Fruit fly (Drosophila melanogaster) whole organism, prepupa: ENCODE measurements around the gene Npc1a.

Experiments used
- Blimp-1 ChIP-seq: fragments of 200-800 bp; sonication (Bioruptor generic); optimal IDR thresholded peaks from 3 replicates; lab custom pipeline; 2017; ENCODE audit warnings: missing biosample characterization, missing genetic modification characterization, mild to moderate bottlenecking, moderate library complexity, missing genetic modification reagents
- CG11294 ChIP-seq: fragments of 200-800 bp; sonication (Bioruptor generic); IDR thresholded peaks from 2 replicates; pipeline ENCODE4 v1.3.6; 2022; ENCODE audit warnings: missing biosample characterization, missing genetic modification characterization
- CG11762 ChIP-seq: fragments of 200-800 bp; sonication (Bioruptor generic); optimal IDR thresholded peaks from 3 replicates; lab custom pipeline; 2016; ENCODE audit warnings: missing biosample characterization, missing genetic modification characterization; ENCODE audit not compliant: insufficient read depth
- CG11902 ChIP-seq: fragments of 200-800 bp; sonication (Bioruptor generic); optimal IDR thresholded peaks from 3 replicates; lab custom pipeline; 2016; ENCODE audit warnings: missing biosample characterization, missing genetic modification characterization
- CG15336 ChIP-seq: fragments of 200-800 bp; sonication (Bioruptor generic); IDR thresholded peaks from 2 replicates; pipeline ENCODE4 v1.3.6; 2022; ENCODE audit warnings: missing biosample characterization, missing genetic modification characterization
- CG16779 ChIP-seq: fragments of 200-800 bp; sonication (Bioruptor generic); optimal IDR thresholded peaks from 3 replicates; lab custom pipeline; 2017; ENCODE audit warnings: missing biosample characterization, mild to moderate bottlenecking, missing genetic modification characterization
- CG3032 ChIP-seq: fragments of 200-800 bp; optimal IDR thresholded peaks from 2 replicates; lab custom pipeline; 2019; ENCODE audit warnings: missing biosample characterization, mild to moderate bottlenecking, missing genetic modification characterization, moderate library complexity
- CG31627 ChIP-seq: fragments of 200-800 bp; sonication (Bioruptor generic); optimal IDR thresholded peaks from 3 replicates; lab custom pipeline; 2016; ENCODE audit warnings: missing biosample characterization, missing genetic modification characterization
- CG34406 ChIP-seq: fragments of 200-800 bp; sonication (Bioruptor generic); optimal IDR thresholded peaks from 3 replicates; lab custom pipeline; 2016; ENCODE audit warnings: missing biosample characterization, missing genetic modification characterization
- CG3919 ChIP-seq: fragments of 200-800 bp; sonication (Bioruptor generic); optimal IDR thresholded peaks from 3 replicates; lab custom pipeline; 2016; ENCODE audit warnings: missing biosample characterization, missing genetic modification characterization
- CG4318 ChIP-seq: fragments of 200-800 bp; sonication (Bioruptor generic); optimal IDR thresholded peaks from 3 replicates; lab custom pipeline; 2017; ENCODE audit warnings: missing biosample characterization, mild to moderate bottlenecking, missing genetic modification characterization
- CG6163 ChIP-seq: fragments of 200-800 bp; sonication (Bioruptor generic); IDR thresholded peaks from 3 replicates; pipeline ENCODE4 v1.3.6; 2022; ENCODE audit warnings: missing biosample characterization, missing genetic modification characterization
- CG6792 ChIP-seq: fragments of 200-800 bp; sonication (Bioruptor generic); optimal IDR thresholded peaks from 3 replicates; lab custom pipeline; 2016; ENCODE audit warnings: missing biosample characterization, missing genetic modification characterization
- CG6808 ChIP-seq: fragments of 200-800 bp; sonication (Bioruptor generic); optimal IDR thresholded peaks from 3 replicates; lab custom pipeline; 2017; ENCODE audit warnings: missing biosample characterization, missing genetic modification characterization, mild to moderate bottlenecking, moderate library complexity, missing genetic modification reagents
- CG6854 ChIP-seq: fragments of 200-800 bp; sonication (Bioruptor generic); optimal IDR thresholded peaks from 2 replicates; lab custom pipeline; 2017; ENCODE audit warnings: missing biosample characterization, mild to moderate bottlenecking, missing genetic modification characterization
- CG8119 ChIP-seq: fragments of 200-800 bp; sonication (Bioruptor generic); IDR thresholded peaks from 3 replicates; pipeline ENCODE4 v1.3.6; 2022; ENCODE audit warnings: missing biosample characterization, missing genetic modification characterization
- CG8319 ChIP-seq: fragments of 200-800 bp; sonication (Bioruptor generic); optimal IDR thresholded peaks from 3 replicates; lab custom pipeline; 2016; ENCODE audit warnings: missing biosample characterization, missing genetic modification characterization
- CG8632 ChIP-seq: fragments of 200-800 bp; sonication (Bioruptor generic); optimal IDR thresholded peaks from 3 replicates; lab custom pipeline; 2016; ENCODE audit warnings: missing biosample characterization, missing genetic modification characterization
- CG9139 ChIP-seq: fragments of 200-800 bp; sonication (Bioruptor generic); optimal IDR thresholded peaks from 3 replicates; lab custom pipeline; 2017; ENCODE audit warnings: missing biosample characterization, mild to moderate bottlenecking, missing genetic modification characterization
- Eip75B ChIP-seq: fragments of 200-800 bp; sonication (Bioruptor generic); optimal IDR thresholded peaks from 3 replicates; lab custom pipeline; 2016; ENCODE audit warnings: missing biosample characterization, missing genetic modification characterization
- Eip78C ChIP-seq: fragments of 200-800 bp; sonication (Bioruptor generic); peaks from one replicate; lab custom pipeline; 2016; ENCODE audit warnings: missing biosample characterization, missing genetic modification characterization
- Eip93F ChIP-seq: fragments of 200-800 bp; sonication (Bioruptor generic); optimal IDR thresholded peaks from 2 replicates; lab custom pipeline; 2016; ENCODE audit warnings: missing biosample characterization, mild to moderate bottlenecking, missing genetic modification characterization
- Ets21C ChIP-seq: fragments of 200-800 bp; sonication (Bioruptor generic); optimal IDR thresholded peaks from 3 replicates; lab custom pipeline; 2016; ENCODE audit warnings: missing biosample characterization, missing genetic modification characterization
- Ets96B ChIP-seq: fragments of 200-800 bp; optimal IDR thresholded peaks from 2 replicates; lab custom pipeline; 2019; ENCODE audit warnings: missing biosample characterization, mild to moderate bottlenecking, missing genetic modification characterization, moderate library complexity
- Gug ChIP-seq: fragments of 200-800 bp; sonication (Bioruptor generic); IDR thresholded peaks from 2 replicates; pipeline ENCODE4 v1.3.6; 2022; ENCODE audit warnings: missing biosample characterization, missing genetic modification characterization
- Hr39 ChIP-seq: fragments of 200-800 bp; sonication (Bioruptor generic); optimal IDR thresholded peaks from 2 replicates; lab custom pipeline; 2016; ENCODE audit warnings: missing biosample characterization, missing genetic modification characterization
- Lpt ChIP-seq: fragments of 200-800 bp; sonication (Bioruptor generic); optimal IDR thresholded peaks from 3 replicates; lab custom pipeline; 2016; ENCODE audit warnings: missing biosample characterization, missing genetic modification characterization
- Met ChIP-seq: fragments of 200-800 bp; sonication (Bioruptor generic); optimal IDR thresholded peaks from 3 replicates; lab custom pipeline; 2016; ENCODE audit warnings: missing biosample characterization, missing genetic modification characterization
- OdsH ChIP-seq: fragments of 200-800 bp; sonication (Bioruptor generic); optimal IDR thresholded peaks from 3 replicates; lab custom pipeline; 2016; ENCODE audit warnings: missing biosample characterization, missing genetic modification characterization
- Smox ChIP-seq: fragments of 200-800 bp; sonication (Bioruptor generic); optimal IDR thresholded peaks from 3 replicates; lab custom pipeline; 2016; ENCODE audit warnings: missing biosample characterization, missing genetic modification characterization
- Sox14 ChIP-seq: fragments of 200-800 bp; sonication (Bioruptor generic); optimal IDR thresholded peaks from 3 replicates; lab custom pipeline; 2016; ENCODE audit warnings: missing biosample characterization, missing genetic modification characterization
- Sox15 ChIP-seq: fragments of 200-800 bp; sonication (Bioruptor generic); optimal IDR thresholded peaks from 3 replicates; lab custom pipeline; 2016; ENCODE audit warnings: missing biosample characterization, missing genetic modification characterization
- achi ChIP-seq: fragments of 200-800 bp; sonication (Bioruptor generic); optimal IDR thresholded peaks from 3 replicates; lab custom pipeline; 2016; ENCODE audit warnings: missing biosample characterization, missing genetic modification characterization
- acj6 ChIP-seq: fragments of 200-800 bp; sonication (Bioruptor generic); optimal IDR thresholded peaks from 3 replicates; lab custom pipeline; 2016; ENCODE audit warnings: missing biosample characterization, missing genetic modification characterization
- cyc ChIP-seq: fragments of 200-800 bp; sonication (Bioruptor generic); optimal IDR thresholded peaks from 3 replicates; lab custom pipeline; 2016; ENCODE audit warnings: missing biosample characterization, missing genetic modification characterization
- dac ChIP-seq: fragments of 200-800 bp; sonication (Bioruptor generic); optimal IDR thresholded peaks from 2 replicates; lab custom pipeline; 2017; ENCODE audit warnings: missing biosample characterization, mild to moderate bottlenecking, missing genetic modification characterization
- dsx ChIP-seq: fragments of 200-800 bp; optimal IDR thresholded peaks from 3 replicates; lab custom pipeline; 2019; ENCODE audit warnings: missing biosample characterization, mild to moderate bottlenecking, missing genetic modification characterization, moderate library complexity; ENCODE audit not compliant: poor library complexity, severe bottlenecking
- eg ChIP-seq: fragments of 200-800 bp; sonication (Bioruptor generic); IDR thresholded peaks from 3 replicates; pipeline ENCODE4 v1.3.6; 2022; ENCODE audit warnings: missing biosample characterization, missing genetic modification characterization
- esn ChIP-seq: fragments of 200-800 bp; sonication (Bioruptor generic); optimal IDR thresholded peaks from 2 replicates; lab custom pipeline; 2016; ENCODE audit warnings: missing biosample characterization, mild to moderate bottlenecking, missing genetic modification characterization, moderate library complexity
- fd85E ChIP-seq: fragments of 200-800 bp; sonication (Bioruptor generic); optimal IDR thresholded peaks from 3 replicates; lab custom pipeline; 2016; ENCODE audit warnings: missing biosample characterization, missing genetic modification characterization
- fkh ChIP-seq: fragments of 200-800 bp; sonication (Bioruptor generic); optimal IDR thresholded peaks from 3 replicates; lab custom pipeline; 2017; ENCODE audit warnings: missing biosample characterization, mild to moderate bottlenecking, missing genetic modification characterization, moderate library complexity
- lz ChIP-seq: fragments of 200-800 bp; sonication (Bioruptor generic); optimal IDR thresholded peaks from 3 replicates; lab custom pipeline; 2016; ENCODE audit warnings: missing biosample characterization, missing genetic modification characterization
- net ChIP-seq: fragments of 200-800 bp; sonication (Bioruptor generic); optimal IDR thresholded peaks from 3 replicates; lab custom pipeline; 2016; ENCODE audit warnings: missing biosample characterization, missing genetic modification characterization
- pdm3 ChIP-seq: fragments of 200-800 bp; sonication (Bioruptor generic); optimal IDR thresholded peaks from 3 replicates; lab custom pipeline; 2016; ENCODE audit warnings: missing biosample characterization, missing genetic modification characterization
- salr ChIP-seq, 2 experiments: fragments of 200-800 bp; sonication (Bioruptor generic); optimal IDR thresholded peaks; 3 replicates each; lab custom pipeline; 2016 to 2018; ENCODE audit warnings: missing biosample characterization in 2 of 2, missing genetic modification characterization in 2 of 2, mild to moderate bottlenecking in 1 of 2
- ss ChIP-seq, 2 experiments: fragments of 200-800 bp; sonication (Bioruptor generic); optimal IDR thresholded peaks; 2 replicates in 1 of 2; 3 replicates in 1 of 2; lab custom pipeline; 2017 to 2018; ENCODE audit warnings: mild to moderate bottlenecking in 2 of 2, missing biosample characterization in 2 of 2, missing genetic modification characterization in 2 of 2, moderate library complexity in 1 of 2
- svp ChIP-seq: fragments of 200-800 bp; sonication (Bioruptor generic); peaks from one replicate; lab custom pipeline; 2016; ENCODE audit warnings: missing biosample characterization, missing genetic modification characterization
- topi ChIP-seq: fragments of 200-800 bp; sonication (Bioruptor generic); optimal IDR thresholded peaks from 3 replicates; lab custom pipeline; 2016; ENCODE audit warnings: missing biosample characterization, missing genetic modification characterization
- vri ChIP-seq: fragments of 200-800 bp; sonication (Bioruptor generic); optimal IDR thresholded peaks from 3 replicates; lab custom pipeline; 2016; ENCODE audit warnings: missing biosample characterization, mild to moderate bottlenecking, missing genetic modification characterization

Npc1a gene

DNA sequence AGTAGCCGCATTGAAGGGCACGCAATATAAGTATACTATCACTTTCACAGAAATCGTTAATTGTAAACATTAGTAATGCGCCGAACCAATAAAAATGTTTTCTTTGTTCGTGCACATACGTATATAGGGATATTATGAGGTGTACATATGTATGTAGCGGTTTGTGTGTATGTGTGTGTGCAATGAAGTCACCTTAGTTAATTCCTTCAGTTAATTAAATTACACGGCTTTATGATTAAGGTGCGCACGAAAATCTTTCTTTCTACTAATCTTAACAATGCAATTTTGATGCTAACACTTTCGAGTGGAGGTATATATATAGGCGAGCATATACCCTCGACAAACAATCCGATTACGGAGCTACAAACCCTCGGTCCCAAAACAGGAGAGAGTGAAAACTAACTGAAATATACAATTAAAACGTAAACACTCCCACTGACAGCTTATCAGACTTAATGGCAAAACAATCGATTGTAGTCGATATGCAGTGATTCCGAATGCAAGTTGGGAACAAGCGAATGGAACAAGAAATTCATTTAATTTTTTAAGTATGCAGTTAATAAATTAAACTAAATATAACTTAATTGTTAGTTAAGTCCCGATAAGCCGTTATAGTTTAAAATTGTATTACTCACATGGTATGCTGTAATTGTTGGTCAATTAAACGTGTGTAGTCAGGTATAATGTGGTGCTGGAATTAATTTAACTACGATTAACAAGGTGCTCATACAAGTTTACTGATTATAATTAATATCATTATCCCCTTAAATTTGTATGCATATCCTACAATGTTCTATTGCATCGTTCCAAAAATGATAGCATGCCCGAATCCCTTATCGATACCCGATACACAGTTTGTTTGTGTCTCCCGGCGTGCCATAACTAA is at the start of gene Npc1a, which contains the start of gene Prosalpha6:
TSS of gene Npc1a (minus strand) at position 716 of the 886 bp plus-strand sequence.
TSS of gene Prosalpha6 (plus strand) at position 851 of the 886 bp plus-strand sequence.
- TF ChIP-seq Gug (GFP tag; lab: Robert Waterston, UW) (no peak), CG11294 (no peak), CG8319 (GFP tag; lab: Kevin White, UChicago) (no peak), acj6 (no peak), esn (peak; percentile 35), Sox14 (GFP tag; lab: Kevin White, UChicago) (peak; percentile 75), OdsH (GFP tag; lab: Kevin White, UChicago) (no peak), Eip93F (peak; percentile 12), Hr39 (GFP tag; lab: Kevin White, UChicago) (no peak), Smox (no peak), CG6163 (no peak), dac (no peak), Ets96B (tag; lab: Kevin White, UChicago) (no peak), eg (GFP tag; lab: Robert Waterston, UW) (no peak), CG6808 (GFP tag; lab: Kevin White, UChicago) (no peak), CG6854 (GFP tag; lab: Kevin White, UChicago) (no peak), dsx (GFP tag; lab: Kevin White, UChicago) (no peak), salr (GFP tag; optimal IDR thresholded peaks at IDR 0.05; lab: Kevin White, UChicago) (no peak), Blimp-1 (GFP tag; lab: Kevin White, UChicago) (peak; percentile 43), CG34406 (GFP tag; lab: Kevin White, UChicago) (no peak), CG8632 (GFP tag; lab: Kevin White, UChicago) (no peak), CG9139 (GFP tag; lab: Kevin White, UChicago) (no peak), cyc (GFP tag; lab: Kevin White, UChicago) (peak; percentile 32), Ets21C (GFP tag; lab: Kevin White, UChicago) (no peak), CG11902 (GFP tag; lab: Kevin White, UChicago) (no peak), CG6792 (GFP tag; lab: Kevin White, UChicago) (no peak), CG8119 (GFP tag; lab: Robert Waterston, UW) (no peak), fd85E (GFP tag; lab: Kevin White, UChicago) (no peak), CG11762 (GFP tag; lab: Kevin White, UChicago) (no peak), Lpt (no peak), CG16779 (no peak), CG4318 (GFP tag; lab: Kevin White, UChicago) (no peak), CG3919 (no peak), CG3032 (peak; percentile 18), Sox15 (GFP tag; lab: Kevin White, UChicago) (no peak), Eip78C (GFP tag; lab: Kevin White, UChicago) (peak; percentile 76), CG31627 (peak; percentile 19), fkh (GFP tag; lab: Kevin White, UChicago) (peak; percentile 15), pdm3 (GFP tag; lab: Kevin White, UChicago) (no peak), CG15336 (GFP tag; lab: Robert Waterston, UW) (no peak), achi (peak; percentile 76), Eip75B (no peak), vri (GFP tag; lab: Kevin White, UChicago) (peak; percentile 51), ss (GFP tag; optimal IDR thresholded peaks at IDR 0.05; lab: Kevin White, UChicago) (no peak), Met (GFP tag; lab: Kevin White, UChicago) (no peak), svp (no peak), topi (GFP tag; lab: Kevin White, UChicago) (no peak), net (no peak), lz (GFP tag; lab: Kevin White, UChicago) (peak; percentile 21)
